Worm (Caenorhabditis elegans) whole organism, mixed stage, embryonic: ENCODE measurements around the gene B0524.2.

ENCODE experiments used
- M03D4.4 ChIP-seq: sonication (generic microtip); optimal IDR thresholded peaks from 2 replicates; lab custom pipeline; 2017; ENCODE audit warnings: mild to moderate bottlenecking, missing genetic modification characterization, missing compliant biosample characterization
- bed-3 ChIP-seq: fragments of 200-800 bp; sonication (Bioruptor generic); optimal IDR thresholded peaks from 3 replicates; lab custom pipeline; 2018; ENCODE audit warnings: mild to moderate bottlenecking, missing genetic modification characterization, moderate library complexity, missing compliant biosample characterization
- blmp-1 ChIP-seq: fragments of 150-350 bp; optimal IDR thresholded peaks from 2 replicates; lab custom pipeline; 2014; ENCODE audit warnings: missing biosample characterization, missing genetic modification characterization
- ceh-39 ChIP-seq: fragments of 150-350 bp; optimal IDR thresholded peaks from 2 replicates; lab custom pipeline; 2014; ENCODE audit warnings: missing biosample characterization, missing genetic modification characterization
- ceh-43 ChIP-seq: fragments of 200-800 bp; sonication (Bioruptor generic); optimal IDR thresholded peaks from 2 replicates; lab custom pipeline; 2018; ENCODE audit warnings: mild to moderate bottlenecking, missing genetic modification characterization, moderate library complexity, missing compliant biosample characterization
- ceh-83 ChIP-seq: fragments of 200-800 bp; sonication (Bioruptor generic); optimal IDR thresholded peaks from 2 replicates; lab custom pipeline; 2018; ENCODE audit warnings: mild to moderate bottlenecking, missing genetic modification characterization, missing compliant biosample characterization
- ces-1 ChIP-seq: fragments of 150-350 bp; optimal IDR thresholded peaks from 2 replicates; lab custom pipeline; 2014; ENCODE audit warnings: missing biosample characterization, missing genetic modification reagents, missing genetic modification characterization
- cnd-1 ChIP-seq: fragments of 200-800 bp; sonication (Bioruptor generic); optimal IDR thresholded peaks from 2 replicates; lab custom pipeline; 2018; ENCODE audit warnings: mild to moderate bottlenecking, missing genetic modification characterization, missing compliant biosample characterization
- drap-1 ChIP-seq: fragments of 200-800 bp; sonication (Bioruptor generic); optimal IDR thresholded peaks from 3 replicates; lab custom pipeline; 2018; ENCODE audit warnings: mild to moderate bottlenecking, missing genetic modification characterization, missing compliant biosample characterization
- elt-1 ChIP-seq: sonication (generic microtip); optimal IDR thresholded peaks from 2 replicates; lab custom pipeline; 2017; ENCODE audit warnings: missing genetic modification characterization, mild to moderate bottlenecking, missing compliant biosample characterization, antibody characterized with exemption, moderate library complexity, borderline replicate concordance; ENCODE audit not compliant: insufficient read depth
- elt-3 ChIP-seq: fragments of 150-350 bp; optimal IDR thresholded peaks from 2 replicates; lab custom pipeline; 2014; ENCODE audit warnings: missing biosample characterization, missing genetic modification characterization
- flh-1 ChIP-seq: fragments of 200-800 bp; sonication (Bioruptor generic); optimal IDR thresholded peaks from 2 replicates; lab custom pipeline; 2018; ENCODE audit warnings: mild to moderate bottlenecking, missing genetic modification characterization, moderate library complexity, missing compliant biosample characterization
- ham-2 ChIP-seq: fragments of 200-800 bp; sonication (Bioruptor generic); optimal IDR thresholded peaks from 2 replicates; lab custom pipeline; 2018; ENCODE audit warnings: mild to moderate bottlenecking, missing genetic modification characterization, missing compliant biosample characterization
- hlh-1 ChIP-seq: fragments of 150-350 bp; optimal IDR thresholded peaks from 2 replicates; lab custom pipeline; 2014; ENCODE audit warnings: missing biosample characterization, missing genetic modification reagents, missing genetic modification characterization
- lin-13 ChIP-seq: fragments of 150-350 bp; optimal IDR thresholded peaks from 2 replicates; lab custom pipeline; 2014; ENCODE audit warnings: missing biosample characterization, missing genetic modification characterization
- lin-32 ChIP-seq: fragments of 200-800 bp; sonication (Bioruptor generic); optimal IDR thresholded peaks from 2 replicates; lab custom pipeline; 2018; ENCODE audit warnings: mild to moderate bottlenecking, missing genetic modification characterization, missing compliant biosample characterization
- lsy-2 ChIP-seq: fragments of 150-350 bp; optimal IDR thresholded peaks from 2 replicates; lab custom pipeline; 2014; ENCODE audit warnings: missing biosample characterization, missing genetic modification characterization
- mab-5 ChIP-seq: fragments of 150-350 bp; optimal IDR thresholded peaks from 2 replicates; lab custom pipeline; 2014; ENCODE audit warnings: missing biosample characterization, missing genetic modification characterization
- mep-1 ChIP-seq: fragments of 150-350 bp; optimal IDR thresholded peaks from 2 replicates; lab custom pipeline; 2017; ENCODE audit warnings: missing biosample characterization, missing genetic modification reagents, missing genetic modification characterization, inconsistent platforms
- mls-2 ChIP-seq: sonication (generic microtip); optimal IDR thresholded peaks from 2 replicates; lab custom pipeline; 2016; ENCODE audit warnings: mild to moderate bottlenecking, missing genetic modification characterization, moderate library complexity, missing compliant biosample characterization
- nhr-12 ChIP-seq: fragments of 150-350 bp; optimal IDR thresholded peaks from 2 replicates; lab custom pipeline; 2014; ENCODE audit warnings: missing biosample characterization, missing genetic modification characterization
- nhr-2 ChIP-seq: fragments of 150-350 bp; optimal IDR thresholded peaks from 2 replicates; lab custom pipeline; 2014; ENCODE audit warnings: missing biosample characterization, missing genetic modification characterization
- nhr-237 ChIP-seq: fragments of 150-350 bp; optimal IDR thresholded peaks from 2 replicates; lab custom pipeline; 2014; ENCODE audit warnings: missing biosample characterization, missing genetic modification characterization
- nhr-28 ChIP-seq: fragments of 150-350 bp; optimal IDR thresholded peaks from 2 replicates; lab custom pipeline; 2014; ENCODE audit warnings: missing biosample characterization, missing genetic modification characterization
- nhr-76 ChIP-seq: sonication (generic microtip); optimal IDR thresholded peaks from 2 replicates; lab custom pipeline; 2017; ENCODE audit warnings: missing biosample characterization, missing genetic modification characterization
- pha-4 ChIP-seq: fragments of 150-350 bp; optimal IDR thresholded peaks from 2 replicates; lab custom pipeline; 2018; ENCODE audit warnings: missing biosample characterization, missing genetic modification reagents, missing genetic modification characterization
- sem-2 ChIP-seq: fragments of 200-800 bp; sonication (Bioruptor generic); optimal IDR thresholded peaks from 2 replicates; lab custom pipeline; 2018; ENCODE audit warnings: mild to moderate bottlenecking, missing genetic modification characterization, missing compliant biosample characterization
- snpc-4 ChIP-seq: fragments of 150-350 bp; optimal IDR thresholded peaks from 2 replicates; lab custom pipeline; 2014; ENCODE audit warnings: missing biosample characterization, missing genetic modification characterization
- sptf-1 ChIP-seq: sonication (generic microtip); optimal IDR thresholded peaks from 2 replicates; lab custom pipeline; 2017; ENCODE audit warnings: mild to moderate bottlenecking, missing genetic modification characterization, moderate library complexity, missing compliant biosample characterization
- tbx-8 ChIP-seq: fragments of 200-800 bp; sonication (Bioruptor generic); optimal IDR thresholded peaks from 2 replicates; lab custom pipeline; 2018; ENCODE audit warnings: mild to moderate bottlenecking, missing genetic modification characterization, moderate library complexity, missing compliant biosample characterization
- unc-120 ChIP-seq: sonication (generic microtip); optimal IDR thresholded peaks from 2 replicates; lab custom pipeline; 2017; ENCODE audit warnings: missing genetic modification characterization, missing compliant biosample characterization; ENCODE audit not compliant: poor library complexity, severe bottlenecking
- unc-39 ChIP-seq: fragments of 150-350 bp; optimal IDR thresholded peaks from 2 replicates; lab custom pipeline; 2014; ENCODE audit warnings: missing biosample characterization, missing genetic modification characterization
- unc-62 ChIP-seq: fragments of 150-350 bp; optimal IDR thresholded peaks from 2 replicates; lab custom pipeline; 2014; ENCODE audit warnings: missing biosample characterization, missing genetic modification reagents, missing genetic modification characterization
- zip-8 ChIP-seq: fragments of 150-350 bp; optimal IDR thresholded peaks from 2 replicates; lab custom pipeline; 2014; ENCODE audit warnings: missing biosample characterization, missing genetic modification characterization
- ztf-11 ChIP-seq: fragments of 150-350 bp; optimal IDR thresholded peaks from 2 replicates; lab custom pipeline; 2014; ENCODE audit warnings: missing biosample characterization, missing genetic modification characterization

B0524.2 gene

ce11 chrIII:1856175-1856574 lies 37.7 kb upstream of the B0524.2 start:
- TF ChIP-seq unc-120, result no peak
- TF ChIP-seq ham-2 (GFP tag; lab: Kevin White, UChicago), result no peak
- TF ChIP-seq blmp-1 (tag; lab: Kevin White, UChicago), result no peak
- no peak for TF ChIP-seq lsy-2 (tag; lab: Kevin White, UChicago)
- TF ChIP-seq bed-3 (GFP tag; lab: Kevin White, UChicago), result no peak
- no peak for TF ChIP-seq cnd-1 (tag; lab: Kevin White, UChicago)
- TF ChIP-seq elt-1 (tag; lab: Kevin White, UChicago), result no peak
- TF ChIP-seq sptf-1 (tag; lab: Kevin White, UChicago), result no peak
- TF ChIP-seq ces-1 (GFP tag; lab: Kevin White, UChicago), result no peak
- TF ChIP-seq snpc-4 (tag; lab: Kevin White, UChicago), result no peak
- TF ChIP-seq pha-4, result no peak
- TF ChIP-seq unc-39 (tag; lab: Kevin White, UChicago), result no peak
- no peak for TF ChIP-seq mls-2 (tag; lab: Kevin White, UChicago)

DNA sequence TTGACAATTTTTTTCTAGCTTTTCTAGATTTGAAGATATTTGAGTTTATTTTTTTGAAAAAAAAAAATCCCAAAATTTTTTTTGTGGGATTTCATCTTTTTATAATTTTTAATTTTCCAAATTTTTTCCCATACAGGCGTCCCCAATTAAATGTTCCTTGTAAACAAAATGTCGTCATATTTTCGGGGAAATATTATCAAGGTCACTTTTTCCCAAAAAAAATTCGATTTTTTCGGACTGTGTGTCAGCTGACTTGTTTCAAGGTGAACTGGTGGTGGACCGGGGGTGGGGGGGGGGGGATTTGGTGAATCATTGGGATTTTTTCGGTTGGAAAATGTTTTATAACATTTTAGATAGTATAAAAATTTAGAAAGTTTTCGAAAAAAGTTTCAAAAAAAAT lies 37.2 kb upstream of the B0524.2 start:
- TF ChIP-seq tbx-8 (no peak), unc-120 (no peak), ces-1 (GFP tag; lab: Kevin White, UChicago) (no peak), ceh-83 (GFP tag; lab: Kevin White, UChicago) (no peak), lsy-2 (tag; lab: Kevin White, UChicago) (no peak), sem-2 (no peak), lin-32 (no peak), snpc-4 (tag; lab: Kevin White, UChicago) (no peak), ham-2 (GFP tag; lab: Kevin White, UChicago) (no peak), flh-1 (no peak), bed-3 (GFP tag; lab: Kevin White, UChicago) (no peak), ztf-11 (tag; lab: Kevin White, UChicago) (no peak)

DNA sequence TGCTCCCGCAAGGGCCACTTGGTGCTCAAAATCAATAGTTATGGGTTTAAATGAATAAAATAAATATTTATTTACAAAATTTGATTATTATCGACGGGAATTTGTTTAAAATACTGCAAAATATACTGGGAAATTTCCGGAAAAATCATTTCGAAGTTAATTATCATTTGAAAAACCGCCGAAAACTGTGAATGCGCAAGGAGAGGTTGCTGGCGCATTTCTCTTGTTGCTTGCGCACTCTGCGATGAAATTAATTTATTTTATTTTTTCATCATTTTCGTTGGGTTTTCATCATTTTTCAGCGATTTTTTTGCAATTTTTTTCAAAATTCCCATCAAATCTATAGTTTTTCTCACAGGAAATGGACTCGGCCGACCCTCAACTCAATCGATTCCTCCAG lies 34.3 kb upstream of the B0524.2 start, which contains the start of gene ddp-1:
Gene ddp-1 (plus strand): TSS at position 357 of the 400 bp plus-strand sequence.
- no peak for TF ChIP-seq nhr-12 (tag; lab: Kevin White, UChicago)
- peak; percentile 21 for TF ChIP-seq sem-2
- TF ChIP-seq mls-2 (tag; lab: Kevin White, UChicago), result peak; percentile 89
- TF ChIP-seq unc-39 (tag; lab: Kevin White, UChicago), result no peak
- no peak for TF ChIP-seq nhr-28 (tag; lab: Kevin White, UChicago)
- no peak for TF ChIP-seq blmp-1 (tag; lab: Kevin White, UChicago)
- TF ChIP-seq drap-1, result peak; percentile 83
- TF ChIP-seq mep-1 (tag; lab: Kevin White, UChicago), result peak; percentile 97
- peak; percentile 83 for TF ChIP-seq pha-4
- TF ChIP-seq hlh-1 (tag; lab: Kevin White, UChicago), result peak; percentile 25
- peak; percentile 87 for TF ChIP-seq cnd-1 (tag; lab: Kevin White, UChicago)
- peak; percentile 54 for TF ChIP-seq flh-1
- TF ChIP-seq lin-32, result peak; percentile 59
- TF ChIP-seq bed-3 (GFP tag; lab: Kevin White, UChicago), result peak; percentile 71
- peak; percentile 83 for TF ChIP-seq ceh-83 (GFP tag; lab: Kevin White, UChicago)
- peak; percentile 84 for TF ChIP-seq lsy-2 (tag; lab: Kevin White, UChicago)
- TF ChIP-seq unc-62 (GFP tag; lab: Kevin White, UChicago), result peak; percentile 6
- TF ChIP-seq nhr-76 (tag; lab: Kevin White, UChicago), result no peak
- peak; percentile 52 for TF ChIP-seq tbx-8
- TF ChIP-seq lin-13 (tag; lab: Kevin White, UChicago), result peak; percentile 99
- TF ChIP-seq nhr-237, result peak; percentile 70
- TF ChIP-seq ces-1 (GFP tag; lab: Kevin White, UChicago), result peak; percentile 88
- peak; percentile 95 for TF ChIP-seq sptf-1 (tag; lab: Kevin White, UChicago)
- no peak for TF ChIP-seq elt-3
- TF ChIP-seq zip-8, result no peak
- TF ChIP-seq mab-5 (tag; lab: Kevin White, UChicago), result peak; percentile 16
- peak; percentile 30 for TF ChIP-seq ham-2 (GFP tag; lab: Kevin White, UChicago)
- peak; percentile 86 for TF ChIP-seq M03D4.4 (tag; lab: Kevin White, UChicago)
- TF ChIP-seq ceh-39, result peak; percentile 73
- TF ChIP-seq snpc-4 (tag; lab: Kevin White, UChicago), result no peak
- peak; percentile 67 for TF ChIP-seq unc-120
- TF ChIP-seq ztf-11 (tag; lab: Kevin White, UChicago), result peak; percentile 47
- TF ChIP-seq nhr-2 (tag; lab: Kevin White, UChicago), result peak; percentile 2
- TF ChIP-seq elt-1 (tag; lab: Kevin White, UChicago), result no peak
- peak; percentile 85 for TF ChIP-seq ceh-43 (GFP tag; lab: Kevin White, UChicago)
